Fruit fly (Drosophila melanogaster): Measurements from ENCODE around the gene CG14223.
A peak's percentile ranks its signal among the peaks of the same experiment; 100 is the strongest.

The CG14223 gene

DNA sequence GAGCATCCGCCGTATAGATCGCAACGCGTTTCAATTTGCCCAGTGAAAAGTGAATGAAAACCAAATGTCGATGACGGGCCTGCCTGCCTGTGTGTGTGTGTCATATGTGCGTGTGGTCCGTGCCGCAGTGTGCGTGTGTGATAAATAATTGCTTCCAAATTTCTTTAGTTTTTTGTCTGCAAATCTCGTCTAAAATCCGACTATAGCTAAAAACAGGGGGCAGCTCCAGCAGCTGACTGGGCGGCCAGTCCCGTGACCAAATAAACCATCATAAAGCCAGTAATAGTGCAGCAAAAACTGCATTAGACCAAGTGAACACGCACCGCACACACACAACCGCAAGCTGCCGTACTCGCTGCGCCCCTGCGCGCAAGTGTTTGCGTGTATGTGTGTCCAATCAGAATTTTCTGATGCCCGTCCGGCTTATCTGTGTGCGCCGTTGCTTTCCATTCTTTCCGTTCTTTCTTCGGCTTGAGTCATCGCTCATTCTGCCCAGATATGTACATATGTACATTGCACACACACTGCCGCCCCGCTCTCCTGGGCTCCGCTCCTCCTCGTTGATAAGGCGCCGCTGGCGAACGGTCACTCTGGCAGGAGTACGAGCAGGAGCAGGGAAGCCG, 33.6 kb upstream of the CG14223 start (continued):
- TF ChIP-seq CG9437 (GFP tag; optimal IDR thresholded peaks at IDR 0.05) (no peak), D19B (GFP tag; optimal IDR thresholded peaks at IDR 0.05) (no peak), CG10366 (GFP tag; IDR thresholded peaks at IDR 0.05) (no peak), shn (GFP tag; optimal IDR thresholded peaks at IDR 0.05) (no peak), Oli (tag; optimal IDR thresholded peaks at IDR 0.05) (no peak), dm (GFP tag; optimal IDR thresholded peaks at IDR 0.05) (no peak), CG11504 (tag; optimal IDR thresholded peaks at IDR 0.05) (no peak), Trl (optimal IDR thresholded peaks at IDR 0.05) (peak in 1 of 2 experiments; percentile 10), Trl (GFP tag; optimal IDR thresholded peaks at IDR 0.05) (no peak), gt (GFP tag; IDR thresholded peaks at IDR 0.05) (no peak), D (optimal IDR thresholded peaks at IDR 0.05) (no peak), D (GFP tag; optimal IDR thresholded peaks at IDR 0.05) (no peak), CG10321 (GFP tag; IDR thresholded peaks at IDR 0.05) (no peak), crol (GFP tag; IDR thresholded peaks at IDR 0.05) (peak; percentile 74), br (optimal IDR thresholded peaks at IDR 0.05) (no peak), CG15479 (GFP tag; optimal IDR thresholded peaks at IDR 0.05) (peak; percentile 62), YL-1 (GFP tag; optimal IDR thresholded peaks at IDR 0.05) (peak; percentile 37), CG13775 (GFP tag; optimal IDR thresholded peaks at IDR 0.05) (no peak), Dll (GFP tag; IDR thresholded peaks at IDR 0.05; ENCODE audit: partially characterized antibody) (0 out of 4 replicates have a peak, but pooled peaks have one; percentile 40), CG12155 (GFP tag; optimal IDR thresholded peaks at IDR 0.05) (peak; percentile 52), Nf-YC (tag; optimal IDR thresholded peaks at IDR 0.05) (peak; percentile 93), Bteb2 (GFP tag; optimal IDR thresholded peaks at IDR 0.05) (no peak), CG14710 (tag; optimal IDR thresholded peaks at IDR 0.05) (no peak), wek (GFP tag; optimal IDR thresholded peaks at IDR 0.05) (peak; percentile 40), Hr39 (optimal IDR thresholded peaks at IDR 0.05) (no peak), Asciz (GFP tag; optimal IDR thresholded peaks at IDR 0.05) (no peak), HLH3B (GFP tag; IDR thresholded peaks at IDR 0.05) (peak; percentile 26; the same call in 1 of the 2 replicates), CG7839 (tag; optimal IDR thresholded peaks at IDR 0.05) (no peak), Elba2 (GFP tag; optimal IDR thresholded peaks at IDR 0.05) (peak; percentile 76), CG16813 (GFP tag; IDR thresholded peaks at IDR 0.05; ENCODE audit: partially characterized antibody) (no peak), sim (GFP tag; IDR thresholded peaks at IDR 0.05) (no peak), CG7357 (GFP tag; IDR thresholded peaks at IDR 0.05) (no peak), ci (GFP tag; IDR thresholded peaks at IDR 0.05) (peak; percentile 56; the same call in 1 of the 3 replicates), eve (GFP tag; optimal IDR thresholded peaks at IDR 0.05) (no peak), Ets97D (GFP tag; optimal IDR thresholded peaks at IDR 0.05) (no peak), Hr51 (GFP tag; optimal IDR thresholded peaks at IDR 0.05) (peak in 1 of 2 experiments; percentile 11), CG2129 (GFP tag; IDR thresholded peaks at IDR 0.05; ENCODE audit: partially characterized antibody) (no peak), sens (GFP tag) (peak; percentile 19), CG17359 (tag; optimal IDR thresholded peaks at IDR 0.05) (no peak), h (optimal IDR thresholded peaks at IDR 0.05) (no peak), insv (GFP tag; optimal IDR thresholded peaks at IDR 0.05) (peak; percentile 65 to 93), zfh1 (GFP tag; IDR thresholded peaks at IDR 0.05) (0 out of 3 replicates have a peak, but pooled peaks have one; percentile 27), CG10543 (GFP tag; optimal IDR thresholded peaks at IDR 0.05) (peak; percentile 42)

DNA sequence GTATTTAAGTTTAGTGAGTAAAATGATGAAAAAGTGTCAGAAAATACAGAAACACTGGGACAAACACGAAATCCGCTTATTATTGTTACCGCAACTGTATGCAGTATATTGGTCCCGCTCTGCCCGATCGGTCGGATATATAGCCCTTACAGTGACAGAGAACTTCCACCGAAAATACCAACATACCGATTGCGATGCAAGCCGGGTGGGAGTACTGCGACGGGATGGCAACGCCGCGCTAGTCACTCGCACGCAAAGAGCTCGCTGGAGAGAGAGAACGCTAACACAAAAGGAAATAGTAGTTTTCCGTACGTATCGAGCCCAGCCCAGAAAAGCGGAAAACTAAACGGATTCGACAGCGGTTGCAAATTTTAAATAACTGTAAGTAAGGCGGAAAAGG, 33.1 kb upstream of the CG14223 start, which contains the start of gene Cdc42:
Cdc42 (plus strand) TSS at position 247 of the 400 bp plus-strand sequence.
- no peak for TF ChIP-seq NC2α (GFP tag; optimal IDR thresholded peaks at IDR 0.05)
- no peak for TF ChIP-seq Tbp (GFP tag; optimal IDR thresholded peaks at IDR 0.05)
- TF ChIP-seq CG4360 (GFP tag; IDR thresholded peaks at IDR 0.05), result no peak
- peak; percentile 5 for TF ChIP-seq CG12391 (tag; optimal IDR thresholded peaks at IDR 0.05)
- TF ChIP-seq seq (GFP tag; IDR thresholded peaks at IDR 0.05), result no peak
- TF ChIP-seq tap (tag; optimal IDR thresholded peaks at IDR 0.05), result no peak
- TF ChIP-seq Lim3 (GFP tag; IDR thresholded peaks at IDR 0.05), result no peak
- no peak for TF ChIP-seq CG1647 (GFP tag; optimal IDR thresholded peaks at IDR 0.05)
- TF ChIP-seq caup (GFP tag; optimal IDR thresholded peaks at IDR 0.05; ENCODE audit: severe bottlenecking), result no peak
- TF ChIP-seq CG11504 (tag; optimal IDR thresholded peaks at IDR 0.05), result no peak
- no peak for TF ChIP-seq CG3281 (GFP tag; optimal IDR thresholded peaks at IDR 0.05)
- no peak for TF ChIP-seq bbx (GFP tag; IDR thresholded peaks at IDR 0.05; ENCODE audit: partially characterized antibody)

Measured in whole organism, embryonic.